Worm (Caenorhabditis elegans) whole organism, L1 larva: Measurements from ENCODE around the gene Y57G11A.5.

Source experiments
- C16A3.4 ChIP-seq: fragments of 150-350 bp; optimal IDR thresholded peaks from 2 replicates; lab custom pipeline; 2014; ENCODE audit warnings: missing biosample characterization, missing genetic modification characterization
- C34B4.2 ChIP-seq: sonication (generic microtip); optimal IDR thresholded peaks from 2 replicates; lab custom pipeline; 2017; ENCODE audit warnings: mild to moderate bottlenecking, missing genetic modification characterization, missing compliant biosample characterization
- F16B12.6 ChIP-seq: fragments of 150-350 bp; optimal IDR thresholded peaks from 2 replicates; lab custom pipeline; 2014; ENCODE audit warnings: missing biosample characterization, missing genetic modification characterization
- alr-1 ChIP-seq: fragments of 200-800 bp; sonication (Bioruptor generic); optimal IDR thresholded peaks from 2 replicates; lab custom pipeline; 2018; ENCODE audit warnings: borderline replicate concordance, mild to moderate bottlenecking, missing genetic modification characterization, missing compliant biosample characterization
- aly-2 ChIP-seq: fragments of 150-350 bp; optimal IDR thresholded peaks from 2 replicates; lab custom pipeline; 2014; ENCODE audit warnings: missing biosample characterization, missing genetic modification characterization
- ama-1 ChIP-seq: fragments of 150-350 bp; optimal IDR thresholded peaks from 2 replicates; lab custom pipeline; 2014
- blmp-1 ChIP-seq: fragments of 150-350 bp; optimal IDR thresholded peaks from 2 replicates; lab custom pipeline; 2014; ENCODE audit warnings: missing biosample characterization, missing genetic modification characterization
- ceh-63 ChIP-seq: fragments of 200-800 bp; sonication (Bioruptor generic); optimal IDR thresholded peaks from 2 replicates; lab custom pipeline; 2018; ENCODE audit warnings: mild to moderate bottlenecking, missing genetic modification characterization, missing compliant biosample characterization
- ceh-8 ChIP-seq: fragments of 200-800 bp; sonication (Bioruptor generic); optimal IDR thresholded peaks from 2 replicates; lab custom pipeline; 2018; ENCODE audit warnings: mild to moderate bottlenecking, missing genetic modification characterization, moderate library complexity, missing compliant biosample characterization
- dpl-1 ChIP-seq, 3 experiments: fragments of 150-350 bp in 2 of 3; sonication (generic microtip) in 1 of 3; optimal IDR thresholded peaks; 2 replicates each; lab custom pipeline; 2014 to 2017; ENCODE audit warnings: missing biosample characterization in 3 of 3, missing genetic modification characterization in 3 of 3, missing genetic modification reagents in 3 of 3
- dsc-1 ChIP-seq: sonication (generic microtip); optimal IDR thresholded peaks from 2 replicates; lab custom pipeline; 2016; ENCODE audit warnings: mild to moderate bottlenecking, missing genetic modification characterization, missing compliant biosample characterization
- efl-1 ChIP-seq, 4 experiments: fragments of 150-350 bp; optimal IDR thresholded peaks in 3 of 4; peaks in 1 of 4; 1 replicate in 1 of 4; 2 replicates in 3 of 4; lab custom pipeline; 2014; ENCODE audit warnings: missing biosample characterization in 2 of 4, missing genetic modification characterization in 2 of 4, missing genetic modification reagents in 2 of 4
- egl-13 ChIP-seq: sonication (generic microtip); optimal IDR thresholded peaks from 2 replicates; lab custom pipeline; 2016; ENCODE audit warnings: missing genotype, missing genetic modification reagents, missing genetic modification characterization, missing compliant biosample characterization
- elt-2 ChIP-seq: sonication (generic microtip); optimal IDR thresholded peaks from 2 replicates; lab custom pipeline; 2016; ENCODE audit warnings: missing genetic modification characterization, mild to moderate bottlenecking, inconsistent platforms, missing compliant biosample characterization, missing genetic modification reagents
- elt-3 ChIP-seq, 6 experiments: fragments of 150-350 bp in 1 of 6; sonication (generic microtip); optimal IDR thresholded peaks; 2 replicates each; lab custom pipeline; 2017 to 2018; ENCODE audit warnings: missing biosample characterization in 6 of 6, missing genetic modification characterization in 6 of 6, inconsistent platforms in 1 of 6
- fkh-8 ChIP-seq: sonication (generic microtip); optimal IDR thresholded peaks from 2 replicates; lab custom pipeline; 2016; ENCODE audit warnings: mild to moderate bottlenecking, missing genetic modification characterization, missing compliant biosample characterization
- grh-1 ChIP-seq: fragments of 200-800 bp; sonication (Bioruptor generic); IDR thresholded peaks from 2 replicates; pipeline ENCODE4 v1.3.6; 2022; ENCODE audit warnings: missing genetic modification reagents, missing genetic modification characterization, missing compliant biosample characterization
- hlh-17 ChIP-seq: fragments of 200-800 bp; sonication (Bioruptor generic); optimal IDR thresholded peaks from 2 replicates; lab custom pipeline; 2018; ENCODE audit warnings: missing genetic modification characterization, mild to moderate bottlenecking, missing compliant biosample characterization, moderate library complexity, borderline replicate concordance
- hpl-2 ChIP-seq: fragments of 150-350 bp; optimal IDR thresholded peaks from 2 replicates; lab custom pipeline; 2014; ENCODE audit warnings: missing biosample characterization, missing genetic modification reagents, missing genetic modification characterization
- irx-1 ChIP-seq: sonication (generic microtip); optimal IDR thresholded peaks from 2 replicates; lab custom pipeline; 2016; ENCODE audit warnings: missing genetic modification characterization, missing compliant biosample characterization
- jun-1 ChIP-seq: fragments of 150-350 bp; optimal IDR thresholded peaks from 2 replicates; lab custom pipeline; 2014; ENCODE audit warnings: missing biosample characterization, missing genetic modification reagents, missing genetic modification characterization
- lin-14 ChIP-seq: fragments of 200-800 bp; sonication (Bioruptor generic); optimal IDR thresholded peaks from 2 replicates; lab custom pipeline; 2018; ENCODE audit warnings: mild to moderate bottlenecking, missing genetic modification characterization, moderate library complexity, missing compliant biosample characterization
- lin-15B ChIP-seq: fragments of 150-350 bp; sonication (generic microtip); optimal IDR thresholded peaks from 3 replicates; lab custom pipeline; 2014; ENCODE audit warnings: missing biosample characterization, missing genetic modification characterization
- lin-35 ChIP-seq, 2 experiments: fragments of 150-350 bp; optimal IDR thresholded peaks; 2 replicates each; lab custom pipeline; 2014; ENCODE audit warnings: missing biosample characterization in 2 of 2, missing genetic modification characterization in 2 of 2, missing genetic modification reagents in 2 of 2
- lin-39 ChIP-seq: fragments of 150-350 bp; optimal IDR thresholded peaks from 2 replicates; lab custom pipeline; 2014; ENCODE audit warnings: missing biosample characterization, missing genetic modification reagents, missing genetic modification characterization
- lir-3 ChIP-seq: sonication (generic microtip); optimal IDR thresholded peaks from 2 replicates; lab custom pipeline; 2016; ENCODE audit warnings: mild to moderate bottlenecking, missing genetic modification characterization, moderate library complexity, missing compliant biosample characterization; ENCODE audit not compliant: poor library complexity
- nhr-19 ChIP-seq: fragments of 200-800 bp; sonication (Bioruptor generic); conservative IDR thresholded peaks from 2 replicates; pipeline ENCODE4 v1.3.6; 2022; ENCODE audit warnings: missing genetic modification characterization, missing compliant biosample characterization
- nhr-28 ChIP-seq: fragments of 150-350 bp; optimal IDR thresholded peaks from 2 replicates; lab custom pipeline; 2014; ENCODE audit warnings: missing biosample characterization, missing genetic modification characterization
- nhr-47 ChIP-seq: sonication (generic microtip); optimal IDR thresholded peaks from 2 replicates; lab custom pipeline; 2016; ENCODE audit warnings: mild to moderate bottlenecking, missing genetic modification characterization, moderate library complexity, missing compliant biosample characterization
- nhr-71 ChIP-seq: sonication (generic microtip); optimal IDR thresholded peaks from 2 replicates; lab custom pipeline; 2016; ENCODE audit warnings: mild to moderate bottlenecking, missing genetic modification characterization, moderate library complexity, missing compliant biosample characterization
- nhr-77 ChIP-seq: fragments of 150-350 bp; optimal IDR thresholded peaks from 2 replicates; lab custom pipeline; 2014; ENCODE audit warnings: missing biosample characterization, missing genetic modification characterization
- nhr-84 ChIP-seq: sonication (generic microtip); optimal IDR thresholded peaks from 2 replicates; lab custom pipeline; 2017; ENCODE audit warnings: missing biosample characterization, missing genetic modification characterization
- nhr-85 ChIP-seq: sonication (generic microtip); peaks from one replicate; lab custom pipeline; 2016; ENCODE audit warnings: missing genetic modification characterization, inconsistent platforms, missing compliant biosample characterization
- pag-3 ChIP-seq: sonication (generic microtip); optimal IDR thresholded peaks from 2 replicates; lab custom pipeline; 2017; ENCODE audit warnings: missing genetic modification characterization, mild to moderate bottlenecking, missing compliant biosample characterization, antibody characterized with exemption, borderline replicate concordance; ENCODE audit not compliant: insufficient read depth
- pqm-1 ChIP-seq: sonication (generic microtip); optimal IDR thresholded peaks from 3 replicates; lab custom pipeline; 2017; ENCODE audit warnings: missing biosample characterization, missing genetic modification characterization
- snpc-4 ChIP-seq: fragments of 150-350 bp; optimal IDR thresholded peaks from 2 replicates; lab custom pipeline; 2014; ENCODE audit warnings: missing biosample characterization, missing genetic modification characterization
- sptf-1 ChIP-seq: fragments of 150-350 bp; optimal IDR thresholded peaks from 2 replicates; lab custom pipeline; 2014; ENCODE audit warnings: missing biosample characterization, missing genetic modification characterization
- swsn-7 ChIP-seq: sonication (generic microtip); optimal IDR thresholded peaks from 2 replicates; lab custom pipeline; 2016; ENCODE audit warnings: missing genetic modification characterization, missing compliant biosample characterization
- unc-30 ChIP-seq: sonication (generic microtip); optimal IDR thresholded peaks from 2 replicates; lab custom pipeline; 2017; ENCODE audit warnings: missing biosample characterization, missing genetic modification characterization
- unc-62 ChIP-seq: fragments of 150-350 bp; optimal IDR thresholded peaks from 2 replicates; lab custom pipeline; 2014; ENCODE audit warnings: missing biosample characterization, missing genetic modification reagents, missing genetic modification characterization
- zag-1 ChIP-seq: fragments of 150-350 bp; optimal IDR thresholded peaks from 2 replicates; lab custom pipeline; 2014; ENCODE audit warnings: missing biosample characterization, missing genetic modification characterization
- zip-4 ChIP-seq: fragments of 200-800 bp; sonication (Bioruptor generic); optimal IDR thresholded peaks from 2 replicates; lab custom pipeline; 2018; ENCODE audit warnings: mild to moderate bottlenecking, missing genetic modification characterization, moderate library complexity, missing compliant biosample characterization
- ztf-4 ChIP-seq: fragments of 150-350 bp; optimal IDR thresholded peaks from 2 replicates; lab custom pipeline; 2014; ENCODE audit warnings: missing biosample characterization, missing genetic modification characterization

Y57G11A.5 gene

ce11 chrIV:14536911-14537310 is 24.6 kb upstream of the Y57G11A.5 start, which contains the start of gene T27E7.5:
Gene T27E7.5 (plus strand): TSS chrIV:14537163.
- TF ChIP-seq hlh-17 (GFP tag; lab: Kevin White, UChicago) (no peak), irx-1 (tag; lab: Kevin White, UChicago) (no peak), alr-1 (tag; lab: Kevin White, UChicago) (no peak), nhr-19 (GFP tag; lab: Robert Waterston, UW) (no peak), lin-14 (GFP tag; lab: Kevin White, UChicago) (no peak), grh-1 (GFP tag; lab: Robert Waterston, UW) (no peak), sptf-1 (tag; lab: Kevin White, UChicago) (no peak), nhr-85 (tag; lab: Kevin White, UChicago) (no peak), C16A3.4 (tag; lab: Kevin White, UChicago) (no peak), fkh-8 (tag; lab: Kevin White, UChicago) (no peak), nhr-84 (no peak), snpc-4 (tag; lab: Kevin White, UChicago) (no peak), efl-1 (optimal IDR thresholded peaks at IDR 0.05; lab: Kevin White, UChicago) (no peak), efl-1 (GFP tag; optimal IDR thresholded peaks at IDR 0.05 in 1 of 2; lab: Kevin White, UChicago) (no peak), nhr-77 (tag; lab: Kevin White, UChicago) (no peak), lir-3 (tag; lab: Kevin White, UChicago) (no peak), F16B12.6 (tag; lab: Kevin White, UChicago) (no peak), C34B4.2 (tag; lab: Kevin White, UChicago) (no peak), egl-13 (no peak), ama-1 (lab: Kevin White, UChicago) (no peak), lin-39 (tag; lab: Kevin White, UChicago) (no peak)

DNA sequence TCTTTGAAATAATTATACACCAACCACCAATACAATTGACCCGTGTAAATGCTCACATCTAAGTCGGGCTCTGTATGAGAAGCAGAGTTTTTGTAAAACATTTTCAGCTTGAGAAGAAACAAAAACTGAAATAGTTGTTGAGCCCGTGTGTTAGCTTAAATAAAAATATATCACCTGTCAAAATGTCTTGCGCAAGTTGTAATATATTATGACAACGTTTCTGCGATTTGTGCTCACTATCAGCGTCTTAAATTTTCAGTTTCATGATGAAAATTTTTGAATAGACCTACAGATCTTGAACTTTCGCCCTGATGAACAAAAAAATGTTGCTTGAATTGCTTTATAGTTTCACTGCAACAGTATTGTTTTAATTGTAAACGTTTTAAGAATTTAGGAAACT is 22.7 kb upstream of the Y57G11A.5 start, which contains the start of gene T27E7.4:
Gene T27E7.4, minus strand, starts transcription at position 101 of the 400 bp plus-strand sequence.
- TF ChIP-seq dpl-1 (GFP tag; optimal IDR thresholded peaks at IDR 0.05; lab: Kevin White, UChicago) (no peak), lin-15B (tag; lab: Kevin White, UChicago) (no peak), efl-1 (optimal IDR thresholded peaks at IDR 0.05; lab: Kevin White, UChicago) (no peak), efl-1 (GFP tag; optimal IDR thresholded peaks at IDR 0.05 in 1 of 2; lab: Kevin White, UChicago) (no peak), lir-3 (tag; lab: Kevin White, UChicago) (no peak), lin-39 (tag; lab: Kevin White, UChicago) (no peak), aly-2 (tag; lab: Kevin White, UChicago) (no peak), zip-4 (GFP tag; lab: Kevin White, UChicago) (no peak), dsc-1 (no peak), elt-3 (tag; optimal IDR thresholded peaks at IDR 0.05; lab: Kevin White, UChicago) (no peak), zag-1 (tag; lab: Kevin White, UChicago) (no peak), irx-1 (tag; lab: Kevin White, UChicago) (no peak), nhr-77 (tag; lab: Kevin White, UChicago) (no peak), nhr-71 (tag; lab: Kevin White, UChicago) (no peak), jun-1 (no peak), lin-35 (GFP tag; optimal IDR thresholded peaks at IDR 0.05; lab: Kevin White, UChicago) (no peak), swsn-7 (no peak), pqm-1 (tag; lab: Kevin White, UChicago) (no peak), nhr-28 (tag; lab: Kevin White, UChicago) (no peak)

- TF ChIP-seq blmp-1 (tag; lab: Kevin White, UChicago) (peak; percentile 4), pag-3 (tag; lab: Kevin White, UChicago) (no peak), zip-4 (GFP tag; lab: Kevin White, UChicago) (peak; percentile 65), nhr-85 (tag; lab: Kevin White, UChicago) (peak; percentile 31), egl-13 (no peak), aly-2 (tag; lab: Kevin White, UChicago) (no peak), nhr-84 (no peak), hlh-17 (GFP tag; lab: Kevin White, UChicago) (no peak), pqm-1 (tag; lab: Kevin White, UChicago) (no peak), unc-30 (tag; lab: Kevin White, UChicago) (no peak), nhr-47 (tag; lab: Kevin White, UChicago) (no peak), efl-1 (optimal IDR thresholded peaks at IDR 0.05; lab: Kevin White, UChicago) (peak in 1 of 2 experiments; percentile 43), efl-1 (GFP tag; optimal IDR thresholded peaks at IDR 0.05 in 1 of 2; lab: Kevin White, UChicago) (peak in 1 of 2 experiments; percentile 45), lin-35 (GFP tag; optimal IDR thresholded peaks at IDR 0.05; lab: Kevin White, UChicago) (peak in 1 of 2 experiments; percentile 8), lin-14 (GFP tag; lab: Kevin White, UChicago) (no peak), hpl-2 (GFP tag; lab: Kevin White, UChicago) (no peak), ceh-63 (GFP tag; lab: Kevin White, UChicago) (no peak), dpl-1 (GFP tag; optimal IDR thresholded peaks at IDR 0.05; lab: Kevin White, UChicago) (peak in 2 of 3 experiments; percentile 6 to 38), ztf-4 (tag; lab: Kevin White, UChicago) (no peak), fkh-8 (tag; lab: Kevin White, UChicago) (no peak), unc-62 (GFP tag; lab: Kevin White, UChicago) (no peak), lin-39 (tag; lab: Kevin White, UChicago) (no peak), elt-2 (no peak), ceh-8 (GFP tag; lab: Kevin White, UChicago) (no peak)
Measured at ce11 chrIV:14532366-14532765, 20.1 kb upstream of the Y57G11A.5 start.
